Worm (Caenorhabditis elegans) whole organism, late embryonic: ENCODE data around the gene flor-1.

Source experiments
- C08G9.2 ChIP-seq: sonication (generic microtip); optimal IDR thresholded peaks from 2 replicates; lab custom pipeline; 2016; ENCODE audit warnings: mild to moderate bottlenecking, missing genetic modification characterization, moderate library complexity, missing compliant biosample characterization
- F13H6.1 ChIP-seq: sonication (generic microtip); optimal IDR thresholded peaks from 2 replicates; lab custom pipeline; 2016; ENCODE audit warnings: missing genetic modification characterization, missing compliant biosample characterization
- T23F11.4 ChIP-seq: fragments of 200-800 bp; sonication (Bioruptor generic); optimal IDR thresholded peaks from 2 replicates; lab custom pipeline; 2018; ENCODE audit warnings: mild to moderate bottlenecking, missing genetic modification characterization, missing compliant biosample characterization
- Y22D7AL.16 ChIP-seq: sonication (generic microtip); optimal IDR thresholded peaks from 2 replicates; lab custom pipeline; 2016; ENCODE audit warnings: missing genetic modification characterization, missing compliant biosample characterization
- ahr-1 ChIP-seq: sonication (generic microtip); optimal IDR thresholded peaks from 2 replicates; lab custom pipeline; 2016; ENCODE audit warnings: missing genetic modification characterization, missing compliant biosample characterization
- ceh-19 ChIP-seq: fragments of 200-800 bp; sonication (Bioruptor generic); optimal IDR thresholded peaks from 2 replicates; lab custom pipeline; 2018; ENCODE audit warnings: mild to moderate bottlenecking, missing genetic modification characterization, missing compliant biosample characterization
- ceh-2 ChIP-seq: sonication (generic microtip); optimal IDR thresholded peaks from 2 replicates; lab custom pipeline; 2016; ENCODE audit warnings: missing genotype, missing genetic modification characterization, missing compliant biosample characterization
- ceh-22 ChIP-seq: sonication (generic microtip); optimal IDR thresholded peaks from 2 replicates; lab custom pipeline; 2017; ENCODE audit warnings: missing biosample characterization, missing genetic modification characterization
- ceh-31 ChIP-seq: sonication (generic microtip); optimal IDR thresholded peaks from 2 replicates; lab custom pipeline; 2016; ENCODE audit warnings: missing genetic modification characterization, missing compliant biosample characterization
- ceh-34 ChIP-seq: sonication (generic microtip); optimal IDR thresholded peaks from 2 replicates; lab custom pipeline; 2016; ENCODE audit warnings: mild to moderate bottlenecking, missing genetic modification characterization, missing compliant biosample characterization
- ceh-45 ChIP-seq: fragments of 200-800 bp; sonication (Bioruptor generic); IDR thresholded peaks from 2 replicates; pipeline ENCODE4 v1.3.6; 2022; ENCODE audit warnings: missing genetic modification reagents, missing genetic modification characterization, missing compliant biosample characterization
- ceh-48 ChIP-seq: sonication (generic microtip); optimal IDR thresholded peaks from 2 replicates; lab custom pipeline; 2016; ENCODE audit warnings: missing genetic modification characterization, inconsistent platforms, missing compliant biosample characterization
- ceh-9 ChIP-seq: sonication (generic microtip); optimal IDR thresholded peaks from 2 replicates; lab custom pipeline; 2016; ENCODE audit warnings: mild to moderate bottlenecking, missing genetic modification characterization, inconsistent platforms, missing compliant biosample characterization
- che-1 ChIP-seq: sonication (generic microtip); optimal IDR thresholded peaks from 2 replicates; lab custom pipeline; 2016; ENCODE audit warnings: mild to moderate bottlenecking, missing genetic modification characterization, missing compliant biosample characterization
- dmd-4 ChIP-seq: sonication (generic microtip); optimal IDR thresholded peaks from 2 replicates; lab custom pipeline; 2016; ENCODE audit warnings: borderline replicate concordance, missing genetic modification characterization, missing compliant biosample characterization
- dve-1 ChIP-seq: sonication (generic microtip); optimal IDR thresholded peaks from 2 replicates; lab custom pipeline; 2017; ENCODE audit warnings: antibody characterized with exemption, mild to moderate bottlenecking, missing genetic modification characterization, missing compliant biosample characterization
- elt-2 ChIP-seq: sonication (generic microtip); optimal IDR thresholded peaks from 2 replicates; lab custom pipeline; 2016; ENCODE audit warnings: missing genetic modification reagents, missing genetic modification characterization, missing compliant biosample characterization
- fkh-10 ChIP-seq: fragments of 150-350 bp; optimal IDR thresholded peaks from 2 replicates; lab custom pipeline; 2014; ENCODE audit warnings: missing biosample characterization, missing genetic modification reagents, missing genetic modification characterization
- fkh-6 ChIP-seq: sonication (generic microtip); optimal IDR thresholded peaks from 2 replicates; lab custom pipeline; 2016; ENCODE audit warnings: missing genetic modification characterization, missing compliant biosample characterization
- hlh-13 ChIP-seq: fragments of 200-800 bp; sonication (Bioruptor generic); optimal IDR thresholded peaks from 2 replicates; lab custom pipeline; 2018; ENCODE audit warnings: mild to moderate bottlenecking, missing genetic modification characterization, missing compliant biosample characterization
- hlh-15 ChIP-seq: sonication (generic microtip); optimal IDR thresholded peaks from 2 replicates; lab custom pipeline; 2016; ENCODE audit warnings: missing genetic modification characterization, missing compliant biosample characterization
- hlh-30 ChIP-seq: sonication (generic microtip); optimal IDR thresholded peaks from 2 replicates; lab custom pipeline; 2017; ENCODE audit warnings: antibody characterized with exemption, missing genetic modification characterization, missing compliant biosample characterization; ENCODE audit not compliant: insufficient read depth
- hlh-6 ChIP-seq: sonication (generic microtip); optimal IDR thresholded peaks from 2 replicates; lab custom pipeline; 2016; ENCODE audit warnings: missing genotype, missing genetic modification characterization, missing compliant biosample characterization
- lin-11 ChIP-seq: fragments of 200-800 bp; sonication (Bioruptor generic); optimal IDR thresholded peaks from 2 replicates; lab custom pipeline; 2018; ENCODE audit warnings: mild to moderate bottlenecking, missing genetic modification characterization, missing compliant biosample characterization
- mec-3 ChIP-seq: sonication (generic microtip); optimal IDR thresholded peaks from 2 replicates; lab custom pipeline; 2016; ENCODE audit warnings: borderline replicate concordance, missing genetic modification characterization, missing compliant biosample characterization
- nfya-1 ChIP-seq: sonication (generic microtip); optimal IDR thresholded peaks from 2 replicates; lab custom pipeline; 2017; ENCODE audit warnings: missing genetic modification characterization, mild to moderate bottlenecking, missing compliant biosample characterization, antibody characterized with exemption, moderate library complexity
- nhr-232 ChIP-seq: sonication (generic microtip); optimal IDR thresholded peaks from 2 replicates; lab custom pipeline; 2016; ENCODE audit warnings: missing genetic modification characterization, missing compliant biosample characterization
- npax-4 ChIP-seq: sonication (generic microtip); optimal IDR thresholded peaks from 2 replicates; lab custom pipeline; 2016; ENCODE audit warnings: missing genetic modification characterization, missing compliant biosample characterization
- pax-1 ChIP-seq: fragments of 150-350 bp; optimal IDR thresholded peaks from 2 replicates; lab custom pipeline; 2014; ENCODE audit warnings: missing biosample characterization, missing genetic modification characterization
- pha-2 ChIP-seq: sonication (generic microtip); optimal IDR thresholded peaks from 2 replicates; lab custom pipeline; 2017; ENCODE audit warnings: mild to moderate bottlenecking, missing genetic modification characterization, missing compliant biosample characterization
- pha-4 ChIP-seq: fragments of 150-350 bp; optimal IDR thresholded peaks from 2 replicates; lab custom pipeline; 2018; ENCODE audit warnings: missing biosample characterization, missing genetic modification reagents, missing genetic modification characterization
- pqm-1 ChIP-seq: sonication (generic microtip); optimal IDR thresholded peaks from 2 replicates; lab custom pipeline; 2016; ENCODE audit warnings: missing genetic modification characterization, missing compliant biosample characterization
- pros-1 ChIP-seq: fragments of 150-350 bp; optimal IDR thresholded peaks from 2 replicates; lab custom pipeline; 2014; ENCODE audit warnings: missing biosample characterization, missing genetic modification reagents, missing genetic modification characterization
- rnt-1 ChIP-seq: sonication (generic microtip); optimal IDR thresholded peaks from 2 replicates; lab custom pipeline; 2016; ENCODE audit warnings: missing genetic modification characterization, missing compliant biosample characterization
- sox-4 ChIP-seq: sonication (generic microtip); optimal IDR thresholded peaks from 2 replicates; lab custom pipeline; 2017; ENCODE audit warnings: mild to moderate bottlenecking, missing genetic modification characterization, inconsistent platforms, missing compliant biosample characterization
- ttx-3 ChIP-seq: sonication (generic microtip); optimal IDR thresholded peaks from 2 replicates; lab custom pipeline; 2016; ENCODE audit warnings: missing genetic modification reagents, missing genetic modification characterization, missing compliant biosample characterization
- unc-42 ChIP-seq: sonication (generic microtip); optimal IDR thresholded peaks from 2 replicates; lab custom pipeline; 2016; ENCODE audit warnings: missing genotype, missing genetic modification characterization, missing compliant biosample characterization
- unc-55 ChIP-seq: sonication (generic microtip); optimal IDR thresholded peaks from 2 replicates; lab custom pipeline; 2017; ENCODE audit warnings: missing biosample characterization, missing genetic modification reagents, missing genetic modification characterization
- ztf-16 ChIP-seq: sonication (generic microtip); optimal IDR thresholded peaks from 2 replicates; lab custom pipeline; 2017; ENCODE audit warnings: missing genetic modification characterization, missing compliant biosample characterization

flor-1 gene

ce11 chrV:15119517-15119916, at the start of gene flor-1:
Gene flor-1 (minus strand): TSS chrV:15119617.
- TF ChIP-seq ceh-19 (GFP tag; lab: Kevin White, UChicago): no peak
- no peak for TF ChIP-seq pax-1 (tag; lab: Kevin White, UChicago)
- TF ChIP-seq che-1 (tag; lab: Kevin White, UChicago): no peak
- no peak for TF ChIP-seq ceh-31 (tag; lab: Kevin White, UChicago)
- TF ChIP-seq ceh-22 (tag; lab: Kevin White, UChicago): no peak
- no peak for TF ChIP-seq F13H6.1 (tag; lab: Kevin White, UChicago)
- no peak for TF ChIP-seq ceh-2
- TF ChIP-seq mec-3: no peak
- TF ChIP-seq unc-55 (GFP tag; lab: Kevin White, UChicago): no peak
- TF ChIP-seq pros-1: no peak
- no peak for TF ChIP-seq fkh-10 (GFP tag; lab: Kevin White, UChicago)
- no peak for TF ChIP-seq unc-42
- TF ChIP-seq ztf-16 (tag; lab: Kevin White, UChicago): no peak
- no peak for TF ChIP-seq dmd-4 (tag; lab: Kevin White, UChicago)
- no peak for TF ChIP-seq hlh-15 (tag; lab: Kevin White, UChicago)
- TF ChIP-seq sox-4 (tag; lab: Kevin White, UChicago): no peak
- TF ChIP-seq pqm-1: no peak
- TF ChIP-seq Y22D7AL.16 (tag; lab: Kevin White, UChicago): no peak
- TF ChIP-seq pha-2 (tag; lab: Kevin White, UChicago): no peak
- TF ChIP-seq, all 69 proteins: peak for 0

ce11 chrV:15162697-15163096, 43.3 kb upstream of the flor-1 start, which contains the start of gene srz-11:
Gene srz-11 (plus strand): TSS chrV:15163082.
- TF ChIP-seq pros-1 (no peak), ceh-34 (tag; lab: Kevin White, UChicago) (no peak), ceh-48 (no peak)

- no peak for TF ChIP-seq ceh-31 (tag; lab: Kevin White, UChicago)
- TF ChIP-seq ceh-45: no peak
- no peak for TF ChIP-seq unc-42
- no peak for TF ChIP-seq pha-4 (tag; lab: Kevin White, UChicago)
- no peak for TF ChIP-seq C08G9.2 (tag; lab: Kevin White, UChicago)
- TF ChIP-seq ahr-1 (tag; lab: Kevin White, UChicago): no peak
- TF ChIP-seq fkh-6 (tag; lab: Kevin White, UChicago): no peak
- no peak for TF ChIP-seq hlh-6
- TF ChIP-seq hlh-15 (tag; lab: Kevin White, UChicago): no peak
- TF ChIP-seq elt-2 (tag; lab: Kevin White, UChicago): no peak
- TF ChIP-seq rnt-1 (tag; lab: Kevin White, UChicago): no peak
- TF ChIP-seq sox-4 (tag; lab: Kevin White, UChicago): no peak
- no peak for TF ChIP-seq npax-4 (tag; lab: Kevin White, UChicago)
- no peak for TF ChIP-seq ceh-19 (GFP tag; lab: Kevin White, UChicago)
- TF ChIP-seq ttx-3: no peak
- TF ChIP-seq hlh-13 (GFP tag; lab: Kevin White, UChicago): no peak
- TF ChIP-seq T23F11.4 (GFP tag; lab: Kevin White, UChicago): no peak
- TF ChIP-seq dve-1 (tag; lab: Kevin White, UChicago): no peak
- TF ChIP-seq hlh-30 (tag; lab: Kevin White, UChicago): no peak
- no peak for TF ChIP-seq lin-11 (tag; lab: Kevin White, UChicago)
- TF ChIP-seq, all 69 proteins: peak for 0
Measured at ce11 chrV:15158691-15159090, 39.3 kb upstream of the flor-1 start, which contains the start of gene str-45. Gene str-45 (plus strand): TSS chrV:15158991.

ce11 chrV:15156504-15156903, 37.1 kb upstream of the flor-1 start:
- TF ChIP-seq nfya-1: no peak
- TF ChIP-seq nhr-232 (tag; lab: Kevin White, UChicago): no peak
- no peak for TF ChIP-seq rnt-1 (tag; lab: Kevin White, UChicago)
- no peak for TF ChIP-seq che-1 (tag; lab: Kevin White, UChicago)
- TF ChIP-seq ceh-9 (tag; lab: Kevin White, UChicago): no peak
- TF ChIP-seq dmd-4 (tag; lab: Kevin White, UChicago): no peak
- TF ChIP-seq, all 69 proteins: peak for 0
